Worm (Caenorhabditis elegans): ENCODE data around the gene Y39E4B.13.

Gene Y39E4B.13

DNA sequence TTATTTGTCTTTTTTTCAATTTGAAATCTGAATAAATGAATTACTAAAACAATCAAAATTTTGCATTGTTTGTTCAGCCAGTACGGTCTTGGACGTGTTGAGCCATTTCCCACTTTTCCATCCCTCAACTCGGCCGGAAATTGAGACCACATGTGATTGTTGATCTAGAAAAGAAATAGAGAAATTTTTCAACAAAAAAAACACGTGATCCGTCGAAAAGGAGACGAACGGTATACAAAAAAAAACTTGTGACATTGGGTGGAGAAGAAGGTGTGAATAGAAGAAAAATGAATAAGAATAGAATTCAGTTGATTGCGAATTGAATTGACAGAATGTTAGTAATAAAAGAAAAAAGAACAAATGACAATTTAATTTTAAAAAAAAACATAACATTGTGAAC lies 34.2 kb upstream of the Y39E4B.13 start:
- TF ChIP-seq nhr-20 (tag; optimal IDR thresholded peaks at IDR 0.05) (peak; percentile 46), nhr-85 (tag) (peak; percentile 72), dpl-1 (GFP tag; optimal IDR thresholded peaks at IDR 0.05) (peak in 1 of 3 experiments; percentile 31), sptf-1 (tag; optimal IDR thresholded peaks at IDR 0.05) (no peak), elt-2 (tag; optimal IDR thresholded peaks at IDR 0.05) (no peak), lin-35 (GFP tag; optimal IDR thresholded peaks at IDR 0.05) (peak in 1 of 2 experiments; percentile 75), mdl-1 (tag; optimal IDR thresholded peaks at IDR 0.05) (peak in 1 of 2 experiments; percentile 8), hlh-4 (tag; optimal IDR thresholded peaks at IDR 0.05) (no peak), dsc-1 (tag; optimal IDR thresholded peaks at IDR 0.05) (peak; percentile 29), skn-1 (tag; optimal IDR thresholded peaks at IDR 0.05) (peak; percentile 51), efl-3 (GFP tag; optimal IDR thresholded peaks at IDR 0.05) (no peak)

DNA sequence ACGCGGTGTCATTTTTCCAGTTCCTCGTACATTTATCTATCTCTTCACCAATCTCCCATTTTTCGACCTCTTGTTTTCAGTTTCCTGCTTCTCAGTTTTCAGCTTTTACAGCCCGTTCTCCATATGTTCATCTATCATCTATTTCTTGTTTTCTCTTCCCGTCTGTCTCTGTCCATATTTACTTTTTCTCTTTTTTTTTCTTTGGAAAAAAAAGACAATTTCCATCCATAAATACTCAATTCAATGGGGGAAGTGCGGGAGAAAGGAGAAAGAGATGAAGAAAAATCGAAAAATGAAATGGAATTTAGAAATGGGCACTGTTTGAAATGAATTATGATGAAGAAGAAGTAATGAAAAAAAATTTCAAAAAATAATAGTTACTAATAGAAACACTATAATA lies 32.8 kb upstream of the Y39E4B.13 start:
- TF ChIP-seq nhr-19 (GFP tag; conservative IDR thresholded peaks at IDR 0.05) = no peak
- TF ChIP-seq blmp-1 (tag; optimal IDR thresholded peaks at IDR 0.05) = peak; percentile 45
- TF ChIP-seq mef-2 (tag; optimal IDR thresholded peaks at IDR 0.05) = no peak
- peak in 1 of 2 experiments; percentile 26 for TF ChIP-seq lsy-2 (tag; optimal IDR thresholded peaks at IDR 0.05)
- peak; percentile 72 for TF ChIP-seq nhr-85 (tag)

DNA sequence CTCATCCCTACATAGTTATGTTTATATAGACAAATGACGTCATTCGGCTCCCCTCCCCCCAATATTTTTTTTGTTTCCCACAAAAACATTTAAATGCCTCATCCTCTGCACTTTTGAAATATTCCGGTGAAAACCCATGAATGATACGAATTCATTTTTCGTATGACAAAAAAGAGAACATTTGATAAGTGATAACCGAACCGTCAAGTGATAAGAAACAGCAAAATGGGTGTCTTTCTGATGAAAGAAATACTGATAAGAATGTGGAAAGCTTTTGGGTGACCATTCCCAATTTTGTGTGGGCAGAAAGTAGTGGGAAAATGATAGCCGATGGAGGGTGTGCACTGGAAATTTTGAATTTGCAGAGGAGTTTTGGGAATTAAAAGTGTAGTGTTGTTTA lies 31.6 kb upstream of the Y39E4B.13 start:
- TF ChIP-seq lir-3 (tag; optimal IDR thresholded peaks at IDR 0.05; ENCODE audit: poor library complexity) (no peak), blmp-1 (tag; optimal IDR thresholded peaks at IDR 0.05) (peak; percentile 21), snu-23 (GFP tag; optimal IDR thresholded peaks at IDR 0.05) (no peak), lin-13 (GFP tag; optimal IDR thresholded peaks at IDR 0.05) (no peak), pqm-1 (tag; optimal IDR thresholded peaks at IDR 0.05) (peak; percentile 85), dsc-1 (tag; optimal IDR thresholded peaks at IDR 0.05) (no peak), nhr-71 (tag; optimal IDR thresholded peaks at IDR 0.05) (no peak), lin-14 (GFP tag; optimal IDR thresholded peaks at IDR 0.05) (peak; percentile 58), elt-2 (tag; optimal IDR thresholded peaks at IDR 0.05) (peak; percentile 81), lin-35 (GFP tag; optimal IDR thresholded peaks at IDR 0.05) (peak in 1 of 2 experiments; percentile 41), sptf-1 (tag; optimal IDR thresholded peaks at IDR 0.05) (no peak), tlp-1 (tag; optimal IDR thresholded peaks at IDR 0.05) (peak; percentile 29), tbx-2 (tag; optimal IDR thresholded peaks at IDR 0.05) (no peak)

DNA sequence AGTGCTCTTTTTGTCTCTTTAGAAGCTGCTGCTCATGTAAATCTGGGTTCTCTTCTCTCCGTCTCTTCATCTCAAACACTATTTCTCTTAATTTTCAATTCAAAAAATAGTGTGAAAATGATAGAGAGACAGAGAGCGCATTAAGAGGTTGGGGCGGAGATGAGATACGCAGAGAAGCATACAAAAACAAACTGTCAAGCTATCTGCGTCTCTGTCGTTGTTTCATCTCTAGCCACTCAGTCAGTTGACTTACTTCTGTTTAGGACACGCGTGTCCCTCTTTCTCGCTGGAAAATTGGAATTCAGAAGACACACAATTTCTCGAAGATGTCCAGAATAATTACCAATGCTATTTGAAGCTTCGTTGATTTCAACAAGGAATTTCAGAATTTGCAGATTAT lies 29.8 kb upstream of the Y39E4B.13 start:
- TF ChIP-seq tbx-2 (tag; optimal IDR thresholded peaks at IDR 0.05) = peak; percentile 99
- TF ChIP-seq mdl-1 (tag; optimal IDR thresholded peaks at IDR 0.05) = peak in 1 of 2 experiments; percentile 97
- no peak for TF ChIP-seq ets-5 (GFP tag; IDR thresholded peaks at IDR 0.05)
- TF ChIP-seq hlh-4 (tag; optimal IDR thresholded peaks at IDR 0.05) = no peak
- no peak for TF ChIP-seq nhr-84 (tag; optimal IDR thresholded peaks at IDR 0.05)
- peak; percentile 97 for TF ChIP-seq swsn-7 (tag; optimal IDR thresholded peaks at IDR 0.05)
- peak; percentile 88 for TF ChIP-seq pax-3 (tag; optimal IDR thresholded peaks at IDR 0.05)
- peak; percentile 94 for TF ChIP-seq dsc-1 (tag; optimal IDR thresholded peaks at IDR 0.05)
- peak; percentile 81 for TF ChIP-seq sox-4 (tag; optimal IDR thresholded peaks at IDR 0.05)
- TF ChIP-seq elt-2 (tag; optimal IDR thresholded peaks at IDR 0.05) = peak; percentile 79
- TF ChIP-seq pqm-1 (tag; optimal IDR thresholded peaks at IDR 0.05) = no peak
- TF ChIP-seq lin-13 (GFP tag; optimal IDR thresholded peaks at IDR 0.05) = peak; percentile 94
- peak; percentile 38 for TF ChIP-seq F16B12.6 (tag; optimal IDR thresholded peaks at IDR 0.05)
- TF ChIP-seq nhr-76 (tag; optimal IDR thresholded peaks at IDR 0.05) = peak; percentile 50
- peak in 2 of 6 experiments; percentile 71 to 83 for TF ChIP-seq elt-3 (tag; optimal IDR thresholded peaks at IDR 0.05)
- TF ChIP-seq isw-1 (GFP tag; IDR thresholded peaks at IDR 0.05) = peak; percentile 80
- peak; percentile 98 for TF ChIP-seq snu-23 (GFP tag; optimal IDR thresholded peaks at IDR 0.05)
- TF ChIP-seq hpl-2 (GFP tag; optimal IDR thresholded peaks at IDR 0.05) = peak; percentile 91
- peak; percentile 65 to 75 (median 73) for TF ChIP-seq dpl-1 (GFP tag; optimal IDR thresholded peaks at IDR 0.05)
- peak; percentile 87 to 91 for TF ChIP-seq lin-35 (GFP tag; optimal IDR thresholded peaks at IDR 0.05)
- peak; percentile 92 for TF ChIP-seq zag-1 (tag; optimal IDR thresholded peaks at IDR 0.05)
- TF ChIP-seq ztf-11 (tag; optimal IDR thresholded peaks at IDR 0.05) = peak in 1 of 2 experiments; percentile 82
- TF ChIP-seq mef-2 (tag; optimal IDR thresholded peaks at IDR 0.05) = peak; percentile 86
- TF ChIP-seq zip-4 (GFP tag; optimal IDR thresholded peaks at IDR 0.05) = peak; percentile 65
- TF ChIP-seq lin-15B (tag; optimal IDR thresholded peaks at IDR 0.05) = peak; percentile 49
- TF ChIP-seq egl-13 (tag; optimal IDR thresholded peaks at IDR 0.05) = peak; percentile 94
- peak; percentile 55 for TF ChIP-seq blmp-1 (tag; optimal IDR thresholded peaks at IDR 0.05)
- peak; percentile 88 for TF ChIP-seq lir-3 (tag; optimal IDR thresholded peaks at IDR 0.05; ENCODE audit: poor library complexity)
- peak; percentile 97 for TF ChIP-seq fkh-10 (GFP tag; optimal IDR thresholded peaks at IDR 0.05)
- TF ChIP-seq jun-1 (tag; optimal IDR thresholded peaks at IDR 0.05) = peak; percentile 94
- TF ChIP-seq ztf-4 (tag; optimal IDR thresholded peaks at IDR 0.05) = peak; percentile 96
- TF ChIP-seq irx-1 (tag; optimal IDR thresholded peaks at IDR 0.05) = peak; percentile 94
- peak; percentile 99 for TF ChIP-seq nhr-85 (tag)
- TF ChIP-seq nhr-237 (tag; optimal IDR thresholded peaks at IDR 0.05) = peak; percentile 83
- no peak for TF ChIP-seq ceh-63 (GFP tag; optimal IDR thresholded peaks at IDR 0.05)

Data from whole organism, L1 larva.